Fruit fly (Drosophila melanogaster): ENCODE data around the gene Pxn.

DNA sequence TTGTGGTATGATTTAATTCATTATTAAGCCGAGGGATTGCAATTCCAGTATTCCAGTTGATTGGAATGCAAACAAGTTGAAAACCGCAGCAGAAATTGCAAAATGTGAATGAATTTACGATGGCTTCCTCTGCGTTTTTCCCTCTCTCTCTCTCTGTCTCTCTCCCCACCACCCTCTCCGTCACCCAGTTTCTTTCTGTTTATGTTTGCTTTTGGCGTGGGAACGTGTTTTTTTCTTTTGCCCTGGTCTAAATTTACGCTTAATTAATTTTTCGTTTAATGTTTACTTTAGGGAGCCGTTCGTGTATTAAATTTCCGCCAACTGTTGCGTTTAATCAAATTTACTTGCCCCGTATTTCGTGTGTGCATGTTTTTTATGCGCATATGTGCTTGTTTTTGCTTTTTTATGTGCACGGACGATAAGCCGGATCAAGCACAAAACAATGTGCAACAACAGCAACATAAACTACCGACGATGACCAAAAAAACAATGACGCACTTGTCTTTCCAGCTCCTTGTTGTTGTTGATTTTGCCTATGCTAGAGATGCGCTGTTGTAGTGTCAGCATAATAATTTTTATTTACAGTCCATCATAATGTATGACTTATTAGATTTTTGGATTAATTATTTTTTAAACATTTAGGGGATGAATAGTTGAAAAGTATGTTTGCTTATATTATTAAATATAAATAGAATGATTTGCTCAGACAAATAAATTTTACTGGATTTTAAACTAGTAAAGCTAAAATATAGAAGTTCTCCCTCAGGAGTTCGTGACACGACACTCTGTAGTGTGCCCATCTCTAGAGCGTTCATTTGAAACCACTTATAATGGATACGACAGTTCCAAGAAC, 39.7 kb downstream of the Pxn start:
- no peak for TF ChIP-seq insv (optimal IDR thresholded peaks at IDR 0.05)
- TF ChIP-seq psq (optimal IDR thresholded peaks at IDR 0.05) = no peak
- no peak for TF ChIP-seq ttk (optimal IDR thresholded peaks at IDR 0.05)
- no peak for TF ChIP-seq Sin3A (optimal IDR thresholded peaks at IDR 0.05)
- TF ChIP-seq Myc (optimal IDR thresholded peaks at IDR 0.05) = no peak
